Fruit fly (Drosophila melanogaster): ENCODE measurements around the gene Mat89Ba.
A peak's percentile ranks its signal among the peaks of the same experiment; 100 is the strongest.

Mat89Ba gene

dm6 chr3R:16235941-16236712 lies 36.1 kb downstream of the Mat89Ba start (continued):
- peak; percentile 66 for TF ChIP-seq salm (tag; optimal IDR thresholded peaks at IDR 0.05)
- TF ChIP-seq CG2678 (tag; optimal IDR thresholded peaks at IDR 0.05) = peak; percentile 98
- TF ChIP-seq CG17186 (GFP tag; optimal IDR thresholded peaks at IDR 0.05) = no peak
- TF ChIP-seq wek (GFP tag; optimal IDR thresholded peaks at IDR 0.05) = no peak
- peak; percentile 88 for TF ChIP-seq HLHmδ (GFP tag; optimal IDR thresholded peaks at IDR 0.05)
- no peak for TF ChIP-seq HmgZ (tag; optimal IDR thresholded peaks at IDR 0.05)
- TF ChIP-seq bab2 (GFP tag; optimal IDR thresholded peaks at IDR 0.05) = peak; percentile 47
- TF ChIP-seq bbx (GFP tag; IDR thresholded peaks at IDR 0.05; ENCODE audit: partially characterized antibody) = no peak
- no peak for TF ChIP-seq Dip2 (GFP tag; IDR thresholded peaks at IDR 0.05)
- no peak for TF ChIP-seq CG32772 (GFP tag; IDR thresholded peaks at IDR 0.05)
- peak; percentile 65 for TF ChIP-seq Myb (GFP tag; optimal IDR thresholded peaks at IDR 0.05)
- peak; percentile 10 to 58 for TF ChIP-seq chif (GFP tag; optimal IDR thresholded peaks at IDR 0.05)
- TF ChIP-seq fd102C (GFP tag; optimal IDR thresholded peaks at IDR 0.05) = no peak
- peak; percentile 79 for TF ChIP-seq ac (GFP tag; optimal IDR thresholded peaks at IDR 0.05)
- TF ChIP-seq ATbp (GFP tag; optimal IDR thresholded peaks at IDR 0.05) = peak; percentile 88
- peak; percentile 89 for TF ChIP-seq fd3F (GFP tag; optimal IDR thresholded peaks at IDR 0.05)
- TF ChIP-seq ro (GFP tag; IDR thresholded peaks at IDR 0.05) = no peak
- no peak for TF ChIP-seq psq (GFP tag; optimal IDR thresholded peaks at IDR 0.05)
- TF ChIP-seq fu2 (GFP tag; optimal IDR thresholded peaks at IDR 0.05) = peak; percentile 75
- peak; percentile 86 for TF ChIP-seq CG6254 (GFP tag; optimal IDR thresholded peaks at IDR 0.05)
- TF ChIP-seq NFAT (GFP tag; IDR thresholded peaks at IDR 0.05) = no peak
- TF ChIP-seq CG7372 (GFP tag; IDR thresholded peaks at IDR 0.05) = no peak
- TF ChIP-seq sr (GFP tag; IDR thresholded peaks at IDR 0.05) = no peak
- TF ChIP-seq Sox102F (GFP tag; optimal IDR thresholded peaks at IDR 0.05) = peak; percentile 92
- no peak for TF ChIP-seq Doc2 (GFP tag; IDR thresholded peaks at IDR 0.05)
- no peak for TF ChIP-seq CG11247 (GFP tag; IDR thresholded peaks at IDR 0.05)
- TF ChIP-seq CG3838 (GFP tag; optimal IDR thresholded peaks at IDR 0.05) = no peak
- TF ChIP-seq CG10147 (GFP tag; optimal IDR thresholded peaks at IDR 0.05) = peak; percentile 93
- no peak for TF ChIP-seq CG43689 (GFP tag; IDR thresholded peaks at IDR 0.05)
- no peak for TF ChIP-seq zen2 (GFP tag; IDR thresholded peaks at IDR 0.05; ENCODE audit: partially characterized antibody)
- TF ChIP-seq trh (GFP tag; optimal IDR thresholded peaks at IDR 0.05) = peak; percentile 48
- TF ChIP-seq ttk (GFP tag; IDR thresholded peaks at IDR 0.05) = no peak
- no peak for TF ChIP-seq CG1647 (GFP tag; optimal IDR thresholded peaks at IDR 0.05)
- peak; percentile 33 for TF ChIP-seq ems (GFP tag; optimal IDR thresholded peaks at IDR 0.05)
- no peak for TF ChIP-seq Atf6 (GFP tag; IDR thresholded peaks at IDR 0.05)
- no peak for TF ChIP-seq Ada2b (GFP tag; IDR thresholded peaks at IDR 0.05)
- TF ChIP-seq CG14965 (GFP tag; optimal IDR thresholded peaks at IDR 0.05; ENCODE audit: borderline replicate concordance) = no peak
- TF ChIP-seq pho (GFP tag; optimal IDR thresholded peaks at IDR 0.05) = no peak
- TF ChIP-seq CG2116 (GFP tag; optimal IDR thresholded peaks at IDR 0.05) = peak; percentile 63
- peak; percentile 81; the same call in 2 of the 3 replicates for TF ChIP-seq croc (GFP tag; conservative IDR thresholded peaks at IDR 0.05)
- TF ChIP-seq CTCF (GFP tag; optimal IDR thresholded peaks at IDR 0.05) = peak; percentile 48
- peak; percentile 86 for TF ChIP-seq CG5180 (GFP tag; optimal IDR thresholded peaks at IDR 0.05)
- TF ChIP-seq repo (GFP tag; optimal IDR thresholded peaks at IDR 0.05) = no peak
- TF ChIP-seq Hey (tag; optimal IDR thresholded peaks at IDR 0.05) = peak; percentile 43
- TF ChIP-seq CG7839 (tag; optimal IDR thresholded peaks at IDR 0.05) = peak; percentile 95
- no peak for TF ChIP-seq Sin3A (optimal IDR thresholded peaks at IDR 0.05)
- TF ChIP-seq fd96Cb (tag; optimal IDR thresholded peaks at IDR 0.05) = peak; percentile 87
- TF ChIP-seq sens (GFP tag) = peak; percentile 84
- TF ChIP-seq NfI (GFP tag; optimal IDR thresholded peaks at IDR 0.05) = peak; percentile 92
- TF ChIP-seq lmd (GFP tag; IDR thresholded peaks at IDR 0.05) = no peak
- TF ChIP-seq ewg (GFP tag; optimal IDR thresholded peaks at IDR 0.05) = peak; percentile 86
